Worm (Caenorhabditis elegans): ENCODE measurements around the gene shw-3.

DNA sequence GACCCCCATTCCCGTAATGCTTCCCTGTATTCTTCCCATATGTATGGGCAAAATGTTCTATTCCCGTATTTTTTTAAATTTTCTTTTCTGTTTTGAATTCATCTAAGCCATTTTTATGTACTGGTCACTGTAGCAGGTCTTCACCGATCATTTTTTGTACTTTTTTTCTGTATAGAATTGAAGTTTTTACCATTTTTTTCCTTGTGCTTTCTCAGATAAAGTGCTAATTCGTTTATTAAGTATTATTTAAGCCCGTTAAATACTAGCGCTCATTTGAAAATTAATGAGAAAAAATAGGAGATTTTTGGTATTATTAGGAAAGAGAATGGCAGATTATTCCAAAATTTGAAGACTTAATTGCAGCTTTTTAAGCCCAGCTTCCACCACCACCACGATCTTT lies 19.8 kb upstream of the shw-3 start:
- TF ChIP-seq sea-2 (GFP tag; IDR thresholded peaks at IDR 0.05) (no peak), ztf-28 (GFP tag; IDR thresholded peaks at IDR 0.05) (no peak), bed-1 (GFP tag; IDR thresholded peaks at IDR 0.05) (no peak), dpl-1 (GFP tag; optimal IDR thresholded peaks at IDR 0.05) (no peak), unc-62 (GFP tag; optimal IDR thresholded peaks at IDR 0.05) (no peak), C17E4.6 (GFP tag; IDR thresholded peaks at IDR 0.05) (no peak), F52B5.7 (tag; optimal IDR thresholded peaks at IDR 0.05) (no peak), die-1 (tag; optimal IDR thresholded peaks at IDR 0.05) (no peak), efl-1 (GFP tag; optimal IDR thresholded peaks at IDR 0.05) (no peak), lir-1 (GFP tag; conservative IDR thresholded peaks at IDR 0.05) (no peak)

Measured in whole organism, young adult.